Fruit fly (Drosophila melanogaster) whole organism, embryonic: ENCODE results near the gene Ac78C.

Source experiments
- Ada2b ChIP-seq: fragments of 200-800 bp; sonication (Bioruptor generic); IDR thresholded peaks from 2 replicates; pipeline ENCODE4 v1.3.6; 2022; ENCODE audit warnings: missing biosample characterization, missing genetic modification characterization
- Aef1 ChIP-seq: fragments of 200-800 bp; sonication (Bioruptor generic); IDR thresholded peaks from 3 replicates; pipeline ENCODE4 v1.3.6; 2022; ENCODE audit warnings: missing biosample characterization, missing genetic modification characterization
- Atf6 ChIP-seq: fragments of 200-800 bp; sonication (Bioruptor generic); IDR thresholded peaks from 2 replicates; pipeline ENCODE4 v1.3.6; 2022; ENCODE audit warnings: missing biosample characterization, missing genetic modification characterization
- C15 ChIP-seq: fragments of 200-800 bp; sonication (Bioruptor generic); IDR thresholded peaks from 3 replicates; pipeline ENCODE4 v1.3.6; 2022; ENCODE audit warnings: missing biosample characterization, missing genetic modification characterization
- CG12299 ChIP-seq: fragments of 200-800 bp; sonication (Bioruptor generic); optimal IDR thresholded peaks from 2 replicates; lab custom pipeline; 2018; ENCODE audit warnings: missing biosample characterization, mild to moderate bottlenecking, missing genetic modification characterization
- CG12659 ChIP-seq: fragments of 200-800 bp; sonication (Bioruptor generic); optimal IDR thresholded peaks from 3 replicates; lab custom pipeline; 2017; ENCODE audit warnings: mild to moderate bottlenecking, missing biosample characterization, missing genetic modification reagents, missing genetic modification characterization
- CG13287 ChIP-seq: fragments of 200-800 bp; sonication (Bioruptor generic); IDR thresholded peaks from 2 replicates; pipeline ENCODE4 v1.3.6; 2022; ENCODE audit warnings: missing biosample characterization, missing genetic modification characterization; ENCODE audit not compliant: partially characterized antibody
- CG13624 ChIP-seq: fragments of 200-800 bp; sonication (Bioruptor generic); optimal IDR thresholded peaks from 2 replicates; lab custom pipeline; 2016; ENCODE audit warnings: missing biosample characterization, missing genetic modification characterization
- CG14667 ChIP-seq: fragments of 200-800 bp; sonication (Bioruptor generic); IDR thresholded peaks from 2 replicates; pipeline ENCODE4 v1.3.6; 2022; ENCODE audit warnings: missing biosample characterization, missing genetic modification characterization
- CG16779 ChIP-seq: fragments of 200-800 bp; sonication (Bioruptor generic); IDR thresholded peaks from 2 replicates; pipeline ENCODE4 v1.3.6; 2022; ENCODE audit warnings: missing biosample characterization, missing genetic modification characterization
- CG1832 ChIP-seq: fragments of 200-800 bp; sonication (Bioruptor generic); optimal IDR thresholded peaks from 2 replicates; lab custom pipeline; 2017; ENCODE audit warnings: missing biosample characterization, mild to moderate bottlenecking, missing genetic modification characterization, inconsistent platforms
- CG2116 ChIP-seq: fragments of 200-800 bp; sonication (Bioruptor generic); optimal IDR thresholded peaks from 3 replicates; lab custom pipeline; 2018; ENCODE audit warnings: missing biosample characterization, mild to moderate bottlenecking, missing genetic modification characterization
- CG31388 ChIP-seq: fragments of 200-800 bp; sonication (Bioruptor generic); optimal IDR thresholded peaks from 2 replicates; lab custom pipeline; 2016; ENCODE audit warnings: missing biosample characterization, missing genetic modification characterization
- CG32772 ChIP-seq: fragments of 200-800 bp; sonication (Bioruptor generic); IDR thresholded peaks from 2 replicates; pipeline ENCODE4 v1.3.6; 2022; ENCODE audit warnings: missing biosample characterization, missing genetic modification characterization
- CG33213 ChIP-seq: fragments of 200-800 bp; sonication (Bioruptor generic); optimal IDR thresholded peaks from 3 replicates; lab custom pipeline; 2016; ENCODE audit warnings: missing biosample characterization, missing genetic modification characterization
- CG34224 ChIP-seq: fragments of 200-800 bp; sonication (Bioruptor generic); IDR thresholded peaks from 3 replicates; pipeline ENCODE4 v1.3.6; 2022; ENCODE audit warnings: missing biosample characterization, missing genetic modification characterization; ENCODE audit not compliant: partially characterized antibody
- CG34422 ChIP-seq: fragments of 200-800 bp; sonication (Bioruptor generic); IDR thresholded peaks from 3 replicates; pipeline ENCODE4 v1.3.6; 2022; ENCODE audit warnings: missing biosample characterization, missing genetic modification characterization
- CG4617 ChIP-seq: fragments of 200-800 bp; sonication (Bioruptor generic); optimal IDR thresholded peaks from 3 replicates; lab custom pipeline; 2016; ENCODE audit warnings: missing biosample characterization, missing genetic modification characterization, borderline replicate concordance
- CG4707 ChIP-seq: fragments of 200-800 bp; sonication (Bioruptor generic); optimal IDR thresholded peaks from 2 replicates; lab custom pipeline; 2018; ENCODE audit warnings: missing biosample characterization, mild to moderate bottlenecking, missing genetic modification characterization, moderate library complexity
- CG7271 ChIP-seq: fragments of 200-800 bp; sonication (Bioruptor generic); optimal IDR thresholded peaks from 2 replicates; lab custom pipeline; 2018; ENCODE audit warnings: missing biosample characterization, mild to moderate bottlenecking, missing genetic modification characterization, moderate library complexity
- CG8478 ChIP-seq: fragments of >200 bp; optimal IDR thresholded peaks from 2 replicates; lab custom pipeline; 2018
- CG8944 ChIP-seq: fragments of 200-800 bp; sonication (Bioruptor generic); optimal IDR thresholded peaks from 3 replicates; lab custom pipeline; 2016; ENCODE audit warnings: missing biosample characterization, missing genetic modification characterization
- CG9797 ChIP-seq: fragments of 200-800 bp; sonication (Bioruptor generic); optimal IDR thresholded peaks from 3 replicates; lab custom pipeline; 2018; ENCODE audit warnings: missing biosample characterization, mild to moderate bottlenecking, missing genetic modification characterization
- CrebB ChIP-seq: fragments of 200-800 bp; sonication (Bioruptor generic); optimal IDR thresholded peaks from 3 replicates; lab custom pipeline; 2018; ENCODE audit warnings: missing biosample characterization, mild to moderate bottlenecking, missing genetic modification characterization
- Dad ChIP-seq: fragments of 200-800 bp; sonication (Bioruptor generic); optimal IDR thresholded peaks from 3 replicates; lab custom pipeline; 2016; ENCODE audit warnings: missing biosample characterization, missing genetic modification characterization
- Dref ChIP-seq: fragments of 200-800 bp; sonication (Bioruptor generic); IDR thresholded peaks from 2 replicates; pipeline ENCODE4 v1.3.6; 2022; ENCODE audit warnings: missing biosample characterization, missing genetic modification characterization
- E2f2 ChIP-seq: fragments of 200-800 bp; sonication (Bioruptor generic); IDR thresholded peaks from 2 replicates; pipeline ENCODE4 v1.3.6; 2022; ENCODE audit warnings: missing biosample characterization, missing genetic modification characterization
- Fer1 ChIP-seq: fragments of 200-800 bp; sonication (Bioruptor generic); optimal IDR thresholded peaks from 2 replicates; lab custom pipeline; 2017; ENCODE audit warnings: missing biosample characterization, mild to moderate bottlenecking, missing genetic modification characterization
- HmgZ ChIP-seq: fragments of 200-800 bp; sonication (Bioruptor generic); optimal IDR thresholded peaks from 2 replicates; lab custom pipeline; 2018; ENCODE audit warnings: missing biosample characterization, mild to moderate bottlenecking, missing genetic modification characterization
- Hr78 ChIP-seq, 2 experiments: fragments of 200-800 bp in 1 of 2; fragments of >200 bp in 1 of 2; sonication (Bioruptor generic) in 1 of 2; optimal IDR thresholded peaks; 2 replicates each; lab custom pipeline; 2017 to 2019; ENCODE audit warnings: missing biosample characterization in 2 of 2, missing genetic modification characterization in 2 of 2, mild to moderate bottlenecking in 1 of 2, moderate library complexity in 1 of 2
- Med ChIP-seq: fragments of 200-800 bp; sonication (Bioruptor generic); peaks from one replicate; lab custom pipeline; 2016; ENCODE audit warnings: missing biosample characterization, missing genetic modification characterization, mild to moderate bottlenecking, inconsistent platforms, moderate library complexity
- NC2β ChIP-seq: fragments of 200-800 bp; sonication (Bioruptor generic); optimal IDR thresholded peaks from 2 replicates; lab custom pipeline; 2016; ENCODE audit warnings: missing biosample characterization, missing genetic modification characterization
- Optix ChIP-seq: fragments of 200-800 bp; sonication (Bioruptor generic); IDR thresholded peaks from 3 replicates; pipeline ENCODE4 v1.3.6; 2022; ENCODE audit warnings: missing biosample characterization, missing genetic modification characterization
- Tbp ChIP-seq: fragments of >200 bp; optimal IDR thresholded peaks from 2 replicates; lab custom pipeline; 2018; ENCODE audit warnings: missing biosample characterization, missing genetic modification characterization
- ab ChIP-seq: fragments of 200-800 bp; sonication (Bioruptor generic); optimal IDR thresholded peaks from 2 replicates; lab custom pipeline; 2016; ENCODE audit warnings: missing biosample characterization, missing genetic modification characterization
- amos ChIP-seq: fragments of 200-800 bp; sonication (Bioruptor generic); IDR thresholded peaks from 2 replicates; pipeline ENCODE4 v1.3.6; 2022; ENCODE audit warnings: missing biosample characterization, missing genetic modification characterization; ENCODE audit not compliant: partially characterized antibody
- ems ChIP-seq: fragments of 200-800 bp; sonication (Bioruptor generic); optimal IDR thresholded peaks from 3 replicates; lab custom pipeline; 2016; ENCODE audit warnings: missing biosample characterization, missing genetic modification characterization
- grau ChIP-seq: fragments of 200-800 bp; optimal IDR thresholded peaks from 3 replicates; lab custom pipeline; 2019; ENCODE audit warnings: missing biosample characterization, mild to moderate bottlenecking, missing genetic modification characterization, moderate library complexity
- inv ChIP-seq: fragments of 200-800 bp; sonication (Bioruptor generic); IDR thresholded peaks from 2 replicates; pipeline ENCODE4 v1.3.6; 2022; ENCODE audit warnings: missing biosample characterization, missing genetic modification characterization; ENCODE audit not compliant: partially characterized antibody
- jigr1 ChIP-seq: fragments of 200-800 bp; sonication (Bioruptor generic); IDR thresholded peaks from 3 replicates; pipeline ENCODE4 v1.3.6; 2022; ENCODE audit warnings: missing biosample characterization, missing genetic modification characterization
- maf-S ChIP-seq: fragments of 200-800 bp; sonication (Bioruptor generic); optimal IDR thresholded peaks from 2 replicates; lab custom pipeline; 2016; ENCODE audit warnings: missing biosample characterization, missing genetic modification characterization
- nerfin-1 ChIP-seq: fragments of 200-800 bp; sonication (Bioruptor generic); optimal IDR thresholded peaks from 3 replicates; lab custom pipeline; 2019; ENCODE audit warnings: missing biosample characterization, mild to moderate bottlenecking, missing genetic modification characterization, moderate library complexity
- phol ChIP-seq: fragments of 200-800 bp; sonication (Bioruptor generic); optimal IDR thresholded peaks from 3 replicates; lab custom pipeline; 2018; ENCODE audit warnings: missing biosample characterization, mild to moderate bottlenecking, missing genetic modification characterization, moderate library complexity
- prd ChIP-seq, 3 experiments: fragments of >200 bp in 2 of 3; fragments of 200-800 bp in 1 of 3; sonication (Bioruptor generic) in 1 of 3; optimal IDR thresholded peaks in 2 of 3; IDR thresholded peaks in 1 of 3; 2 replicates in 2 of 3; 3 replicates in 1 of 3; pipeline versions ENCODE4 v1.3.6 to Lab custom; 2017 to 2022; ENCODE audit warnings: missing biosample characterization in 1 of 3, missing genetic modification characterization in 1 of 3
- pzg ChIP-seq: fragments of 200-800 bp; sonication (Bioruptor generic); optimal IDR thresholded peaks from 3 replicates; lab custom pipeline; 2018; ENCODE audit warnings: missing biosample characterization, mild to moderate bottlenecking, missing genetic modification characterization, moderate library complexity
- sna ChIP-seq: fragments of 200-800 bp; sonication (Bioruptor generic); IDR thresholded peaks from 2 replicates; pipeline ENCODE4 v1.3.6; 2022; ENCODE audit warnings: missing biosample characterization, missing genetic modification characterization; ENCODE audit not compliant: partially characterized antibody
- sqz ChIP-seq: fragments of 200-800 bp; sonication (Bioruptor generic); optimal IDR thresholded peaks from 3 replicates; lab custom pipeline; 2018; ENCODE audit warnings: missing biosample characterization, mild to moderate bottlenecking, missing genetic modification characterization
- trem ChIP-seq: fragments of 200-800 bp; optimal IDR thresholded peaks from 3 replicates; lab custom pipeline; 2019; ENCODE audit warnings: missing biosample characterization, mild to moderate bottlenecking, missing genetic modification characterization, moderate library complexity

The Ac78C gene

dm6 chr3L:21175531-21176271, 4.0 kb upstream of the Ac78C start (continued):
- no peak for TF ChIP-seq Dad (GFP tag; lab: Kevin White, UChicago)
- no peak for TF ChIP-seq CG16779
- peak; percentile 76 for TF ChIP-seq CG12659 (GFP tag; lab: Kevin White, UChicago)
- TF ChIP-seq CG33213 (GFP tag; lab: Kevin White, UChicago), result peak; percentile 39
- no peak for TF ChIP-seq CG8944 (GFP tag; lab: Kevin White, UChicago)
- no peak for TF ChIP-seq C15
- peak; percentile 65 for TF ChIP-seq phol (tag; lab: Kevin White, UChicago)
- peak; percentile 53 for TF ChIP-seq CG13287
- TF ChIP-seq CrebB (tag; lab: Kevin White, UChicago), result no peak
- TF ChIP-seq CG9797, result peak; percentile 97
- 0 out of 2 replicates have a peak, but pooled peaks have one; percentile 33 for TF ChIP-seq sna
- TF ChIP-seq CG34422 (GFP tag; lab: Robert Waterston, UW), result peak; percentile 83; the same call in 1 of the 3 replicates
- TF ChIP-seq Med (GFP tag; lab: Kevin White, UChicago), result peak; percentile 82
- TF ChIP-seq Tbp, result no peak
- peak; percentile 68 for TF ChIP-seq CG7271
- TF ChIP-seq CG14667 (GFP tag; lab: Robert Waterston, UW), result no peak
- TF ChIP-seq Atf6 (GFP tag; lab: Robert Waterston, UW), result 0 out of 2 replicates have a peak, but pooled peaks have one; percentile 9
- TF ChIP-seq Hr78 (GFP tag; optimal IDR thresholded peaks at IDR 0.05; lab: Kevin White, UChicago), result peak in 1 of 2 experiments; percentile 97
- TF ChIP-seq pzg, result peak; percentile 93
- no peak for TF ChIP-seq Fer1
- peak; percentile 21 for TF ChIP-seq ems (GFP tag; lab: Kevin White, UChicago)
- no peak for TF ChIP-seq Optix (GFP tag; lab: Robert Waterston, UW)
- 0 out of 3 replicates have a peak, but pooled peaks have one; percentile 37 for TF ChIP-seq CG34224 (GFP tag; lab: Robert Waterston, UW)
- TF ChIP-seq prd (optimal IDR thresholded peaks at IDR 0.05; lab: Kevin White, UChicago), result no peak
- 0 out of 3 replicates have a peak, but pooled peaks have one; percentile 4 for TF ChIP-seq prd (GFP tag; IDR thresholded peaks at IDR 0.05; lab: Robert Waterston, UW)
- TF ChIP-seq CG12299 (tag; lab: Kevin White, UChicago), result no peak
- peak; percentile 88 for TF ChIP-seq CG1832 (GFP tag; lab: Kevin White, UChicago)
- TF ChIP-seq Aef1, result no peak
- no peak for TF ChIP-seq maf-S (GFP tag; lab: Kevin White, UChicago)
- peak; percentile 82 for TF ChIP-seq CG4617 (GFP tag; lab: Kevin White, UChicago)
- TF ChIP-seq amos, result 0 out of 2 replicates have a peak, but pooled peaks have one; percentile 25
- peak; percentile 75 for TF ChIP-seq CG8478 (lab: Kevin White, UChicago)
- TF ChIP-seq CG32772 (GFP tag; lab: Robert Waterston, UW), result peak; percentile 76
- TF ChIP-seq nerfin-1 (tag; lab: Kevin White, UChicago), result peak; percentile 50
- peak; percentile 77 for TF ChIP-seq trem (tag; lab: Kevin White, UChicago)
- TF ChIP-seq CG31388 (GFP tag; lab: Kevin White, UChicago), result no peak
- 0 out of 2 replicates have a peak, but pooled peaks have one; percentile 20 for TF ChIP-seq inv (GFP tag; lab: Robert Waterston, UW)
- peak; percentile 68 for TF ChIP-seq CG2116 (GFP tag; lab: Kevin White, UChicago)
- no peak for TF ChIP-seq ab (GFP tag; lab: Kevin White, UChicago)
- TF ChIP-seq Dref (GFP tag; lab: Robert Waterston, UW), result peak; percentile 61; the same call in 1 of the 2 replicates
- no peak for TF ChIP-seq jigr1 (GFP tag; lab: Robert Waterston, UW)
- TF ChIP-seq sqz, result peak; percentile 85
- no peak for TF ChIP-seq Ada2b (GFP tag; lab: Robert Waterston, UW)
- TF ChIP-seq HmgZ, result peak; percentile 37
- TF ChIP-seq CG4707 (GFP tag; lab: Kevin White, UChicago), result no peak
- TF ChIP-seq grau, result peak; percentile 12
- peak; percentile 60 for TF ChIP-seq E2f2 (GFP tag; lab: Robert Waterston, UW)
- peak; percentile 30 for TF ChIP-seq NC2β (GFP tag; lab: Kevin White, UChicago)
- TF ChIP-seq CG13624 (GFP tag; lab: Kevin White, UChicago), result no peak
